Worm (Caenorhabditis elegans) whole organism, young adult: ENCODE measurements around the gene ncx-6.

Experiments used
- B0019.2 ChIP-seq: fragments of 200-800 bp; sonication (Bioruptor generic); conservative IDR thresholded peaks from 2 replicates; pipeline ENCODE4 v1.3.6; 2022; ENCODE audit warnings: missing genetic modification reagents, missing genetic modification characterization, missing compliant biosample characterization
- B0261.1 ChIP-seq: sonication (generic microtip); optimal IDR thresholded peaks from 2 replicates; lab custom pipeline; 2016; ENCODE audit warnings: mild to moderate bottlenecking, missing genetic modification characterization, moderate library complexity, missing compliant biosample characterization
- C17E4.6 ChIP-seq: fragments of 200-800 bp; sonication (Bioruptor generic); IDR thresholded peaks from 2 replicates; pipeline ENCODE4 v1.3.6; 2022; ENCODE audit warnings: missing genetic modification reagents, missing genetic modification characterization, missing compliant biosample characterization
- F10E7.11 ChIP-seq: sonication (generic microtip); optimal IDR thresholded peaks from 2 replicates; lab custom pipeline; 2017; ENCODE audit warnings: mild to moderate bottlenecking, missing genetic modification characterization, moderate library complexity, missing compliant biosample characterization
- F33H1.4 ChIP-seq: fragments of 200-800 bp; sonication (Bioruptor generic); IDR thresholded peaks from 2 replicates; pipeline ENCODE4 v1.3.6; 2022; ENCODE audit warnings: missing genetic modification reagents, missing genetic modification characterization, missing compliant biosample characterization
- F52B5.7 ChIP-seq: sonication (generic microtip); optimal IDR thresholded peaks from 2 replicates; lab custom pipeline; 2016; ENCODE audit warnings: mild to moderate bottlenecking, missing genetic modification characterization, missing compliant biosample characterization
- Y53G8AR.9 ChIP-seq: fragments of 200-800 bp; sonication (Bioruptor generic); conservative IDR thresholded peaks from 2 replicates; pipeline ENCODE4 v1.3.6; 2022; ENCODE audit warnings: missing genetic modification reagents, missing genetic modification characterization, missing compliant biosample characterization
- Y95B8A.8 ChIP-seq: fragments of 200-800 bp; sonication (Bioruptor generic); IDR thresholded peaks from 2 replicates; pipeline ENCODE4 v1.3.6; 2022; ENCODE audit warnings: missing genetic modification reagents, missing genetic modification characterization, missing compliant biosample characterization
- ama-1 ChIP-seq, 3 experiments: fragments of 150-350 bp in 1 of 3; sonication (generic microtip) in 2 of 3; optimal IDR thresholded peaks; 2 replicates each; lab custom pipeline; 2014 to 2018; ENCODE audit warnings: missing biosample characterization in 2 of 3, missing genetic modification characterization in 2 of 3, missing genetic modification reagents in 2 of 3
- ccch-3 ChIP-seq: fragments of 200-800 bp; sonication (Bioruptor generic); optimal IDR thresholded peaks from 2 replicates; lab custom pipeline; 2018; ENCODE audit warnings: mild to moderate bottlenecking, missing genetic modification characterization, missing compliant biosample characterization
- chd-7 ChIP-seq: sonication (generic microtip); optimal IDR thresholded peaks from 2 replicates; lab custom pipeline; 2016; ENCODE audit warnings: mild to moderate bottlenecking, missing genetic modification characterization, moderate library complexity, missing compliant biosample characterization
- ekl-4 ChIP-seq: fragments of 200-800 bp; sonication (Bioruptor generic); IDR thresholded peaks from 2 replicates; pipeline ENCODE4 v1.3.6; 2022; ENCODE audit warnings: missing genetic modification reagents, missing genetic modification characterization, missing compliant biosample characterization
- ets-4 ChIP-seq: fragments of 200-800 bp; sonication (Bioruptor generic); optimal IDR thresholded peaks from 2 replicates; lab custom pipeline; 2018; ENCODE audit warnings: mild to moderate bottlenecking, missing genetic modification characterization, missing compliant biosample characterization
- hlh-26 ChIP-seq: fragments of 200-800 bp; sonication (Bioruptor generic); conservative IDR thresholded peaks from 2 replicates; pipeline ENCODE4 v1.3.6; 2022; ENCODE audit warnings: missing genetic modification reagents, missing genetic modification characterization, missing compliant biosample characterization
- hmg-1.2 ChIP-seq: fragments of 200-800 bp; sonication (Bioruptor generic); IDR thresholded peaks from 2 replicates; pipeline ENCODE4 v1.3.6; 2022; ENCODE audit warnings: missing genetic modification reagents, missing genetic modification characterization, missing compliant biosample characterization
- hsf-1 ChIP-seq: fragments of 200-800 bp; sonication (Bioruptor generic); IDR thresholded peaks from 2 replicates; pipeline ENCODE4 v1.3.6; 2022; ENCODE audit warnings: missing genetic modification reagents, missing genetic modification characterization, missing compliant biosample characterization
- let-607 ChIP-seq, 2 experiments: fragments of 200-800 bp in 1 of 2; sonication (Bioruptor generic) in 1 of 2; sonication (generic microtip) in 1 of 2; optimal IDR thresholded peaks; 2 replicates each; lab custom pipeline; 2016 to 2018; ENCODE audit warnings: mild to moderate bottlenecking in 2 of 2, missing compliant biosample characterization in 2 of 2, missing genetic modification characterization in 2 of 2, moderate library complexity in 2 of 2, missing genotype in 1 of 2
- lin-40 ChIP-seq: sonication (generic microtip); optimal IDR thresholded peaks from 2 replicates; lab custom pipeline; 2016; ENCODE audit warnings: missing genetic modification characterization, mild to moderate bottlenecking, missing compliant biosample characterization, missing genotype, missing genetic modification reagents
- lin-54 ChIP-seq: fragments of 200-800 bp; sonication (Bioruptor generic); optimal IDR thresholded peaks from 2 replicates; lab custom pipeline; 2018; ENCODE audit warnings: mild to moderate bottlenecking, missing genetic modification characterization, missing compliant biosample characterization
- lsl-1 ChIP-seq: fragments of 200-800 bp; sonication (Bioruptor generic); optimal IDR thresholded peaks from 2 replicates; lab custom pipeline; 2018; ENCODE audit warnings: mild to moderate bottlenecking, missing genetic modification characterization, moderate library complexity, missing compliant biosample characterization
- madf-10 ChIP-seq: sonication (generic microtip); optimal IDR thresholded peaks from 2 replicates; lab custom pipeline; 2016; ENCODE audit warnings: mild to moderate bottlenecking, missing genetic modification characterization, missing compliant biosample characterization
- madf-6 ChIP-seq: fragments of 200-800 bp; sonication (Bioruptor generic); IDR thresholded peaks from 2 replicates; pipeline ENCODE4 v1.3.6; 2022; ENCODE audit warnings: missing genetic modification reagents, missing genetic modification characterization, missing compliant biosample characterization
- madf-8 ChIP-seq: fragments of 200-800 bp; sonication (Bioruptor generic); conservative IDR thresholded peaks from 2 replicates; pipeline ENCODE4 v1.3.6; 2022; ENCODE audit warnings: missing genetic modification reagents, missing genetic modification characterization, missing compliant biosample characterization
- mes-4 ChIP-seq: sonication (generic microtip); optimal IDR thresholded peaks from 2 replicates; lab custom pipeline; 2016; ENCODE audit warnings: missing genotype, missing genetic modification characterization, missing compliant biosample characterization
- nhr-80 ChIP-seq: sonication (generic microtip); optimal IDR thresholded peaks from 2 replicates; lab custom pipeline; 2016; ENCODE audit warnings: missing genetic modification characterization, missing compliant biosample characterization
- pha-4 ChIP-seq: fragments of 150-350 bp; sonication (generic microtip); optimal IDR thresholded peaks from 2 replicates; lab custom pipeline; 2014; ENCODE audit warnings: missing biosample characterization, missing genetic modification reagents, missing genetic modification characterization
- rcor-1 ChIP-seq: fragments of 200-800 bp; sonication (Bioruptor generic); IDR thresholded peaks from 2 replicates; pipeline ENCODE4 v1.3.6; 2022; ENCODE audit warnings: missing genetic modification reagents, missing genetic modification characterization, missing compliant biosample characterization
- rec-8 ChIP-seq, 2 experiments: sonication (generic microtip); optimal IDR thresholded peaks; 2 replicates each; lab custom pipeline; 2016; ENCODE audit warnings: mild to moderate bottlenecking in 2 of 2, missing genetic modification characterization in 2 of 2, missing genetic modification reagents in 2 of 2, missing genotype in 2 of 2, missing biosample characterization in 1 of 2, missing compliant biosample characterization in 1 of 2, moderate library complexity in 1 of 2
- rpc-1 ChIP-seq, 2 experiments: fragments of 150-350 bp in 1 of 2; sonication (generic microtip) in 1 of 2; optimal IDR thresholded peaks; 2 replicates each; lab custom pipeline; 2014 to 2018; ENCODE audit warnings: missing biosample characterization in 1 of 2, missing genetic modification characterization in 1 of 2, missing genetic modification reagents in 1 of 2, missing genotype in 1 of 2
- snpc-3.4 ChIP-seq: sonication (generic microtip); optimal IDR thresholded peaks from 2 replicates; lab custom pipeline; 2017; ENCODE audit warnings: missing genetic modification characterization, mild to moderate bottlenecking, missing compliant biosample characterization, antibody characterized with exemption, moderate library complexity, missing genotype, missing genetic modification reagents
- snpc-4 ChIP-seq, 5 experiments: fragments of 150-350 bp in 1 of 5; sonication (generic microtip) in 4 of 5; optimal IDR thresholded peaks; 2 replicates each; lab custom pipeline; 2014 to 2018; ENCODE audit warnings: missing genetic modification characterization in 5 of 5, missing biosample characterization in 3 of 5, antibody characterized with exemption in 2 of 5, mild to moderate bottlenecking in 2 of 5, missing compliant biosample characterization in 2 of 5, missing genotype in 2 of 5, moderate library complexity in 2 of 5, missing genetic modification reagents in 1 of 5
- tbx-9 ChIP-seq: sonication (generic microtip); optimal IDR thresholded peaks from 2 replicates; lab custom pipeline; 2016; ENCODE audit warnings: borderline replicate concordance, missing genetic modification characterization, inconsistent platforms, missing compliant biosample characterization
- tlf-1 ChIP-seq: fragments of 200-800 bp; sonication (Bioruptor generic); optimal IDR thresholded peaks from 2 replicates; lab custom pipeline; 2018; ENCODE audit warnings: mild to moderate bottlenecking, missing genetic modification characterization, missing compliant biosample characterization
- unc-130 ChIP-seq: sonication (generic microtip); optimal IDR thresholded peaks from 2 replicates; lab custom pipeline; 2016; ENCODE audit warnings: missing genetic modification reagents, missing genetic modification characterization, missing compliant biosample characterization
- ztf-18 ChIP-seq: sonication (generic microtip); optimal IDR thresholded peaks from 2 replicates; lab custom pipeline; 2016; ENCODE audit warnings: missing genotype, mild to moderate bottlenecking, missing genetic modification characterization, missing compliant biosample characterization
- ztf-26 ChIP-seq: sonication (generic microtip); optimal IDR thresholded peaks from 2 replicates; lab custom pipeline; 2017; ENCODE audit warnings: missing genetic modification characterization, missing compliant biosample characterization
- ztf-6 ChIP-seq: fragments of 200-800 bp; sonication (Bioruptor generic); IDR thresholded peaks from 2 replicates; pipeline ENCODE4 v1.3.6; 2022; ENCODE audit warnings: missing genetic modification reagents, missing genetic modification characterization, missing compliant biosample characterization

The ncx-6 gene

ce11 chrIII:9758848-9759247, 45.1 kb upstream of the ncx-6 start, which contains the start of gene rmd-1 (continued):
- TF ChIP-seq ztf-18 (peak; percentile 2), lin-54 (GFP tag; lab: Kevin White, UChicago) (peak; percentile 30), chd-7 (no peak), ekl-4 (GFP tag; lab: Robert Waterston, UW) (peak; percentile 9; the same call in 1 of the 2 replicates), madf-6 (GFP tag; lab: Robert Waterston, UW) (peak; percentile 96), rcor-1 (GFP tag; lab: Robert Waterston, UW) (peak; percentile 42; the same call in 1 of the 2 replicates), ccch-3 (GFP tag; lab: Kevin White, UChicago) (no peak), let-607 (tag; optimal IDR thresholded peaks at IDR 0.05; lab: Kevin White, UChicago) (no peak), lsl-1 (GFP tag; lab: Kevin White, UChicago) (peak; percentile 54), tlf-1 (GFP tag; lab: Kevin White, UChicago) (peak; percentile 8), mes-4 (tag; lab: Kevin White, UChicago) (no peak), madf-8 (GFP tag; lab: Robert Waterston, UW) (peak; percentile 88), unc-130 (peak; percentile 45), hlh-26 (GFP tag; lab: Robert Waterston, UW) (no peak), ama-1 (optimal IDR thresholded peaks at IDR 0.05; lab: Kevin White, UChicago) (no peak), ama-1 (GFP tag; optimal IDR thresholded peaks at IDR 0.05; lab: Kevin White, UChicago) (no peak), tbx-9 (tag; lab: Kevin White, UChicago) (no peak), C17E4.6 (0 out of 2 replicates have a peak, but pooled peaks have one; percentile 42), F33H1.4 (peak; percentile 72), Y95B8A.8 (GFP tag; lab: Robert Waterston, UW) (0 out of 2 replicates have a peak, but pooled peaks have one; percentile 40)
- TF ChIP-seq, all 124 proteins: peak for 25

DNA sequence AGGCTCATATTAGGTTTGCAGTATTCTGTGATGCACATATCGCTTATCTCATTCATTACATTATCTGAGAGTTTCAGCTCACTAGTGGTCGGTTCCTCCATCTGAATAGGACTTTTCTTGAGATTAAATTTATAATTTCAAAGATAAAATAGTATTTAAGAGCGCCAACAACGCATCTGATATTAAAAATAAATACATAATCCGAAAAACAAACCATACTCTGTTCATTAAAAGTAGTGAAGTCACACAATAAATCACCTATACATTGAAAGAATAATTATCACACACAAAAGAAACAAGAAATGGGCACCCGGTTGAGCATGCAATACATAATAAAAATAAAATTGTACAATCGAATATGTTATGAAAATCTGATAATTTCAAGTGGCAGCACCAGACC, 43.7 kb upstream of the ncx-6 start, which contains the start of gene vps-53:
Gene vps-53, minus strand, starts transcription at position 101 of the 400 bp plus-strand sequence.
- no peak for TF ChIP-seq B0019.2 (GFP tag; lab: Robert Waterston, UW)

DNA sequence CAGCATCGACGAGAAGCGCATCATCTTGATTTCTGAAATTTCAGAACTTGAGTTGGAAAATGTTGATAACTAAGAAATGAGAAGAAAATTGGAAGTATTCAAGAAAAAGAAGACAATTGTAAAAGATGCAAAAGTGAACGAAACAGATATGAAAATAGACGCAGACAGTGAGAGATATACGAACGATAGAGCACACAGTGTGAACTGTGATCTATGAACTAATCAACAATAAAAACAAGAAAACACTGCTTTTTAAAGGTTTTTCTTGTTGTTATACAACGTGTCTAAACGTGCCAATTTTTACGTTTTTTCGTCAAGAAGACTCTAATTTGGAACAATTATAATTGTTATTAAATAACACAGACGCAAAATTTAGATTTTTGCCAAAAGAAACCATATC, 39.1 kb upstream of the ncx-6 start, which contains the start of gene ech-6:
Gene ech-6, minus strand, starts transcription at position 32 of the 400 bp plus-strand sequence.
- TF ChIP-seq nhr-80 (peak; percentile 67), ama-1 (optimal IDR thresholded peaks at IDR 0.05; lab: Kevin White, UChicago) (peak; percentile 33), ama-1 (GFP tag; optimal IDR thresholded peaks at IDR 0.05; lab: Kevin White, UChicago) (no peak), madf-10 (tag; lab: Kevin White, UChicago) (no peak), F10E7.11 (tag; lab: Kevin White, UChicago) (no peak), lsl-1 (GFP tag; lab: Kevin White, UChicago) (no peak), rpc-1 (optimal IDR thresholded peaks at IDR 0.05; lab: Kevin White, UChicago) (no peak), rpc-1 (tag; optimal IDR thresholded peaks at IDR 0.05; lab: Kevin White, UChicago) (no peak), pha-4 (no peak), hmg-1.2 (GFP tag; lab: Robert Waterston, UW) (peak; percentile 58; the same call in 1 of the 2 replicates), snpc-3.4 (no peak), lin-40 (tag; lab: Kevin White, UChicago) (peak; percentile 37), ets-4 (GFP tag; lab: Kevin White, UChicago) (no peak), hsf-1 (GFP tag; lab: Robert Waterston, UW) (no peak), ztf-26 (no peak), let-607 (tag; optimal IDR thresholded peaks at IDR 0.05; lab: Kevin White, UChicago) (peak in 1 of 2 experiments; percentile 29), snpc-4 (GFP tag; optimal IDR thresholded peaks at IDR 0.05; lab: Kevin White, UChicago) (no peak), snpc-4 (tag; optimal IDR thresholded peaks at IDR 0.05; lab: Kevin White, UChicago) (peak in 1 of 4 experiments; percentile 28), rec-8 (tag; optimal IDR thresholded peaks at IDR 0.05; lab: Kevin White, UChicago) (no peak), F52B5.7 (tag; lab: Kevin White, UChicago) (no peak), ztf-6 (GFP tag; lab: Robert Waterston, UW) (no peak), Y53G8AR.9 (GFP tag; lab: Robert Waterston, UW) (no peak), B0261.1 (tag; lab: Kevin White, UChicago) (no peak)
- TF ChIP-seq, all 124 proteins: peak for 6
